Worm (Caenorhabditis elegans): ENCODE results near the gene ssup-72.

DNA sequence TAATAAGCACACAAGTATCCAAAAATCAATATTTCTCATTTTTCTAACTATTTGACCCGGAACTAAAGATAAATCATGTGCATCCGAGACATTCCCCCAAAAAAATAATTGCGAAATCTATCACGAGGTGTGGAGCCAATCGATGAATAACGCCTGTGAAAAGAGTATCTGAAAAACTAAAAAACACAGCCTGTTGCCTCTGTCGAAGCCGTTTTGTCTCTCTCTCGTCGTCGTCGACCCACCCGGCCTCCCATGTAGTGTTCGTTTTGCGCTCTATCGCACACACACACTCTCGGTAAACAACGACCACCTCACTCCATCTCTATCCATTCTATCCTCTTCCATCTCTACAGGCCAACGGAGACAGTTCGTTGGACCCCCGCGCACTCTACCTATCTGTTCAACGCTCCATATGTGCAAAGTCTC is 6.4 kb downstream of the ssup-72 start:
- peak; percentile 29 for TF ChIP-seq ceh-48 (tag; optimal IDR thresholded peaks at IDR 0.05)
- TF ChIP-seq nhr-11 (tag; optimal IDR thresholded peaks at IDR 0.05): no peak
- no peak for TF ChIP-seq fkh-10 (GFP tag; optimal IDR thresholded peaks at IDR 0.05)
- TF ChIP-seq pha-4 (tag; optimal IDR thresholded peaks at IDR 0.05): no peak
- TF ChIP-seq C08G9.2 (tag; optimal IDR thresholded peaks at IDR 0.05): no peak
